Fruit fly (Drosophila melanogaster) whole organism, embryonic: Measurements from ENCODE around the gene IscU.

Source experiments
- CG10147 ChIP-seq: fragments of 200-800 bp; sonication (Bioruptor generic); optimal IDR thresholded peaks from 2 replicates; lab custom pipeline; 2019; ENCODE audit warnings: missing biosample characterization, mild to moderate bottlenecking, missing genetic modification characterization, moderate library complexity
- CG10267 ChIP-seq: fragments of 200-800 bp; sonication (Bioruptor generic); optimal IDR thresholded peaks from 2 replicates; lab custom pipeline; 2018; ENCODE audit warnings: missing biosample characterization, mild to moderate bottlenecking, missing genetic modification characterization, moderate library complexity
- CG12236 ChIP-seq: fragments of 200-800 bp; sonication (Bioruptor generic); optimal IDR thresholded peaks from 2 replicates; lab custom pipeline; 2016; ENCODE audit warnings: missing biosample characterization, missing genetic modification characterization
- CG13123 ChIP-seq: fragments of 200-800 bp; sonication (Bioruptor generic); optimal IDR thresholded peaks from 2 replicates; lab custom pipeline; 2016; ENCODE audit warnings: missing biosample characterization, missing genetic modification characterization
- CG13624 ChIP-seq: fragments of 200-800 bp; sonication (Bioruptor generic); optimal IDR thresholded peaks from 2 replicates; lab custom pipeline; 2016; ENCODE audit warnings: missing biosample characterization, missing genetic modification characterization
- CG16813 ChIP-seq: fragments of 200-800 bp; sonication (Bioruptor generic); IDR thresholded peaks from 3 replicates; pipeline ENCODE4 v1.3.6; 2022; ENCODE audit warnings: missing biosample characterization, missing genetic modification characterization; ENCODE audit not compliant: partially characterized antibody
- CG17829 ChIP-seq: fragments of 200-800 bp; optimal IDR thresholded peaks from 2 replicates; lab custom pipeline; 2019; ENCODE audit warnings: missing biosample characterization, mild to moderate bottlenecking, missing genetic modification characterization, moderate library complexity
- CG1792 ChIP-seq: fragments of 200-800 bp; sonication (Bioruptor generic); optimal IDR thresholded peaks from 2 replicates; lab custom pipeline; 2016; ENCODE audit warnings: missing biosample characterization, missing genetic modification characterization
- CG18599 ChIP-seq: fragments of 200-800 bp; sonication (Bioruptor generic); optimal IDR thresholded peaks from 3 replicates; lab custom pipeline; 2017; ENCODE audit warnings: missing biosample characterization, missing genetic modification characterization, mild to moderate bottlenecking, moderate library complexity, missing genetic modification reagents
- CG18619 ChIP-seq: fragments of 200-800 bp; sonication (Bioruptor generic); optimal IDR thresholded peaks from 3 replicates; lab custom pipeline; 2017; ENCODE audit warnings: missing biosample characterization, mild to moderate bottlenecking, missing genetic modification characterization
- CG30020 ChIP-seq: fragments of 200-800 bp; optimal IDR thresholded peaks from 2 replicates; lab custom pipeline; 2019; ENCODE audit warnings: missing biosample characterization, mild to moderate bottlenecking, missing genetic modification characterization, moderate library complexity
- CG30431 ChIP-seq: fragments of 200-800 bp; sonication (Bioruptor generic); optimal IDR thresholded peaks from 2 replicates; lab custom pipeline; 2017; ENCODE audit warnings: missing biosample characterization, missing genetic modification characterization
- CG3407 ChIP-seq: fragments of 200-800 bp; sonication (Bioruptor generic); optimal IDR thresholded peaks from 2 replicates; lab custom pipeline; 2018; ENCODE audit warnings: missing biosample characterization, mild to moderate bottlenecking, missing genetic modification characterization
- CG3838 ChIP-seq: fragments of 200-800 bp; sonication (Bioruptor generic); optimal IDR thresholded peaks from 3 replicates; lab custom pipeline; 2016; ENCODE audit warnings: missing biosample characterization, missing genetic modification characterization
- CG3995 ChIP-seq: fragments of 200-800 bp; sonication (Bioruptor generic); optimal IDR thresholded peaks from 3 replicates; lab custom pipeline; 2016; ENCODE audit warnings: missing biosample characterization, missing genetic modification characterization
- CG5245 ChIP-seq: fragments of 200-800 bp; sonication (Bioruptor generic); optimal IDR thresholded peaks from 3 replicates; lab custom pipeline; 2016; ENCODE audit warnings: missing biosample characterization, missing genetic modification characterization
- CG5953 ChIP-seq: fragments of 200-800 bp; sonication (Bioruptor generic); IDR thresholded peaks from 2 replicates; pipeline ENCODE4 v1.3.6; 2022; ENCODE audit warnings: missing biosample characterization, missing genetic modification characterization
- CG6254 ChIP-seq: fragments of 200-800 bp; sonication (Bioruptor generic); optimal IDR thresholded peaks from 3 replicates; lab custom pipeline; 2017; ENCODE audit warnings: mild to moderate bottlenecking, missing biosample characterization, missing genetic modification reagents, missing genetic modification characterization
- CG8281 ChIP-seq: fragments of 200-800 bp; sonication (Bioruptor generic); optimal IDR thresholded peaks from 2 replicates; lab custom pipeline; 2018; ENCODE audit warnings: missing biosample characterization, mild to moderate bottlenecking, missing genetic modification characterization, moderate library complexity
- CG8359 ChIP-seq: fragments of 200-800 bp; sonication (Bioruptor generic); optimal IDR thresholded peaks from 2 replicates; lab custom pipeline; 2017; ENCODE audit warnings: missing biosample characterization, mild to moderate bottlenecking, missing genetic modification characterization, borderline replicate concordance
- CG8765 ChIP-seq: fragments of 200-800 bp; sonication (Bioruptor generic); IDR thresholded peaks from 2 replicates; pipeline ENCODE4 v1.3.6; 2022; ENCODE audit warnings: missing biosample characterization, missing genetic modification characterization
- CG9817 ChIP-seq: fragments of 200-800 bp; sonication (Bioruptor generic); optimal IDR thresholded peaks from 2 replicates; lab custom pipeline; 2018; ENCODE audit warnings: missing biosample characterization, mild to moderate bottlenecking, missing genetic modification characterization, moderate library complexity
- CkIIα-i1 ChIP-seq: fragments of 200-800 bp; sonication (Bioruptor generic); IDR thresholded peaks from 2 replicates; pipeline ENCODE4 v1.3.6; 2022; ENCODE audit warnings: missing biosample characterization, missing genetic modification characterization
- Dll ChIP-seq: fragments of 200-800 bp; sonication (Bioruptor generic); IDR thresholded peaks from 4 replicates; pipeline ENCODE4 v1.3.6; 2022; ENCODE audit warnings: missing biosample characterization, missing genetic modification characterization; ENCODE audit not compliant: partially characterized antibody
- E2f2 ChIP-seq: fragments of 200-800 bp; sonication (Bioruptor generic); IDR thresholded peaks from 2 replicates; pipeline ENCODE4 v1.3.6; 2022; ENCODE audit warnings: missing biosample characterization, missing genetic modification characterization
- Fer1 ChIP-seq: fragments of 200-800 bp; sonication (Bioruptor generic); optimal IDR thresholded peaks from 2 replicates; lab custom pipeline; 2017; ENCODE audit warnings: missing biosample characterization, mild to moderate bottlenecking, missing genetic modification characterization
- GATAe ChIP-seq: fragments of 200-800 bp; sonication (Bioruptor generic); conservative IDR thresholded peaks from 2 replicates; pipeline ENCODE4 v1.3.6; 2022; ENCODE audit warnings: missing biosample characterization, missing genetic modification characterization
- HmgD ChIP-seq: fragments of 200-800 bp; sonication (Bioruptor generic); optimal IDR thresholded peaks from 3 replicates; lab custom pipeline; 2016; ENCODE audit warnings: missing biosample characterization, missing genetic modification characterization
- Lhr ChIP-seq: fragments of 200-800 bp; sonication (Bioruptor generic); optimal IDR thresholded peaks from 3 replicates; lab custom pipeline; 2017; ENCODE audit warnings: mild to moderate bottlenecking, missing biosample characterization, missing genetic modification reagents, missing genetic modification characterization
- MESR4 ChIP-seq: fragments of 200-800 bp; sonication (Bioruptor generic); optimal IDR thresholded peaks from 2 replicates; lab custom pipeline; 2018; ENCODE audit warnings: missing biosample characterization, mild to moderate bottlenecking, missing genetic modification characterization, moderate library complexity
- NC2β ChIP-seq: fragments of 200-800 bp; sonication (Bioruptor generic); optimal IDR thresholded peaks from 2 replicates; lab custom pipeline; 2016; ENCODE audit warnings: missing biosample characterization, missing genetic modification characterization
- Xbp1 ChIP-seq: fragments of 200-800 bp; sonication (Bioruptor generic); optimal IDR thresholded peaks from 3 replicates; lab custom pipeline; 2016; ENCODE audit warnings: missing biosample characterization, mild to moderate bottlenecking, missing genetic modification characterization
- ato ChIP-seq: fragments of 200-800 bp; sonication (Bioruptor generic); IDR thresholded peaks from 2 replicates; pipeline ENCODE4 v1.3.6; 2022; ENCODE audit warnings: missing biosample characterization, missing genetic modification characterization; ENCODE audit not compliant: partially characterized antibody
- fd64A ChIP-seq: fragments of 200-800 bp; sonication (Bioruptor generic); optimal IDR thresholded peaks from 3 replicates; lab custom pipeline; 2018; ENCODE audit warnings: missing biosample characterization, mild to moderate bottlenecking, missing genetic modification characterization
- fu2 ChIP-seq: fragments of 200-800 bp; sonication (Bioruptor generic); optimal IDR thresholded peaks from 2 replicates; lab custom pipeline; 2016; ENCODE audit warnings: missing biosample characterization, missing genetic modification characterization
- gcm ChIP-seq: fragments of 200-800 bp; sonication (Bioruptor generic); optimal IDR thresholded peaks from 2 replicates; lab custom pipeline; 2019; ENCODE audit warnings: missing biosample characterization, mild to moderate bottlenecking, missing genetic modification characterization, moderate library complexity
- grn ChIP-seq: fragments of 200-800 bp; sonication (Bioruptor generic); optimal IDR thresholded peaks from 3 replicates; lab custom pipeline; 2017; ENCODE audit warnings: missing biosample characterization, missing genetic modification characterization
- gt ChIP-seq: fragments of 200-800 bp; sonication (Bioruptor generic); IDR thresholded peaks from 2 replicates; pipeline ENCODE4 v1.3.6; 2022; ENCODE audit warnings: missing biosample characterization, missing genetic modification characterization
- hbn ChIP-seq: fragments of 200-800 bp; sonication (Bioruptor generic); IDR thresholded peaks from 2 replicates; pipeline ENCODE4 v1.3.6; 2022; ENCODE audit warnings: missing biosample characterization, missing genetic modification characterization; ENCODE audit not compliant: partially characterized antibody
- inv ChIP-seq: fragments of 200-800 bp; sonication (Bioruptor generic); IDR thresholded peaks from 2 replicates; pipeline ENCODE4 v1.3.6; 2022; ENCODE audit warnings: missing biosample characterization, missing genetic modification characterization; ENCODE audit not compliant: partially characterized antibody
- odd ChIP-seq: fragments of 200-800 bp; sonication (Bioruptor generic); optimal IDR thresholded peaks from 2 replicates; lab custom pipeline; 2017; ENCODE audit warnings: missing biosample characterization, mild to moderate bottlenecking, missing genetic modification characterization
- pfk ChIP-seq: fragments of 200-800 bp; sonication (Bioruptor generic); optimal IDR thresholded peaks from 2 replicates; lab custom pipeline; 2018; ENCODE audit warnings: missing biosample characterization, mild to moderate bottlenecking, missing genetic modification characterization, moderate library complexity
- pita ChIP-seq: fragments of 200-800 bp; sonication (Bioruptor generic); optimal IDR thresholded peaks from 2 replicates; lab custom pipeline; 2017; ENCODE audit warnings: missing biosample characterization, mild to moderate bottlenecking, missing genetic modification characterization
- row ChIP-seq: fragments of 200-800 bp; sonication (Bioruptor generic); IDR thresholded peaks from 3 replicates; pipeline ENCODE4 v1.3.6; 2022; ENCODE audit warnings: missing biosample characterization, missing genetic modification characterization
- schlank ChIP-seq: fragments of 200-800 bp; sonication (Bioruptor generic); optimal IDR thresholded peaks from 2 replicates; lab custom pipeline; 2018; ENCODE audit warnings: missing biosample characterization, mild to moderate bottlenecking, missing genetic modification characterization
- tll ChIP-seq, 2 experiments: fragments of 200-800 bp in 1 of 2; fragments of >200 bp in 1 of 2; sonication (Bioruptor generic) in 1 of 2; optimal IDR thresholded peaks; 2 replicates each; lab custom pipeline; 2017 to 2019; ENCODE audit warnings: missing biosample characterization in 2 of 2, missing genetic modification characterization in 2 of 2, mild to moderate bottlenecking in 1 of 2, moderate library complexity in 1 of 2
- tup ChIP-seq: fragments of 200-800 bp; sonication (Bioruptor generic); optimal IDR thresholded peaks from 2 replicates; lab custom pipeline; 2016; ENCODE audit warnings: missing biosample characterization, mild to moderate bottlenecking, missing genetic modification characterization, moderate library complexity
- vfl ChIP-seq: fragments of 200-800 bp; sonication (Bioruptor generic); optimal IDR thresholded peaks from 2 replicates; lab custom pipeline; 2016; ENCODE audit warnings: missing biosample characterization, missing genetic modification characterization

IscU gene

DNA sequence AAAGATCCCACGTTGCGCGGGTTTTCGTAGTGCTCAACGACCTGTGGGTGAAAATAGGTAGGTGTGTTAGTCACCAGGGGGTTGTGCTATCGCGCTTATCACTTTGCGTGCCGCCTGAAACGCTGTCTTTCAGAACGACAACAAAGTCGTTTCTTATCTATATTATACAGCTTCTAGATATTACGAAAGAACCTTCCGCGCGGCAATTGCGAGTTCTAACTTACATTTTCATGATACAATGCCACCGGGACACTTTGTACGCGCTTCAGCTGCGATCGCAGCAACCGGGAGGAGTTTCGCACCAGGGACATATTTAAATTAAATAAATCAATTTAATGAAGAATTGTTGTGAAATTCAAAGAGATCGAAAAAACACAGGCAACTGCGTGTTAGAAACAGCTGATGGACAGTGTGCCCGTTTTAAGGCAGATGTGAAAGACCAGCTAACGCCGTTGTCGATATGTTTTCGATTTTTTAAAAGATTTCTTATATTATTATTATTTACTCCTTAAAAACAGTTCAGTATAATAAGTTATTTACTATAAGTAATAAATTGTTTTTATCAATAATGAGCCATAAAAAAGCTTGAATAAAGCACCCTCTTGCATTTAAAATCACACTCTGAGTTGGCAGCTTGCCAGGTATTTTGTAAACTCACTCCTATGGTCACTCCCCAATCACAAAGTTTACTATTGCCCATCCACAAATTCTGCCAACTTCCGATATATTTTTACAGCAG is at the start of gene IscU, which contains the start of gene CG8379 (continued):
- TF ChIP-seq hbn (peak; percentile 69; the same call in 1 of the 2 replicates), vfl (no peak), E2f2 (GFP tag; lab: Robert Waterston, UW) (peak; percentile 32; the same call in 1 of the 2 replicates), CG3838 (GFP tag; lab: Kevin White, UChicago) (no peak), CG10267 (peak; percentile 52), schlank (tag; lab: Kevin White, UChicago) (no peak), CG16813 (GFP tag; lab: Robert Waterston, UW) (peak; percentile 63; the same call in 2 of the 3 replicates), tup (no peak), CG1792 (GFP tag; lab: Kevin White, UChicago) (no peak), ato (GFP tag; lab: Robert Waterston, UW) (peak; percentile 15; the same call in 1 of the 2 replicates), CG8281 (tag; lab: Kevin White, UChicago) (no peak), tll (GFP tag; optimal IDR thresholded peaks at IDR 0.05; lab: Kevin White, UChicago) (no peak), pita (no peak), grn (GFP tag; lab: Kevin White, UChicago) (no peak), Xbp1 (GFP tag; lab: Kevin White, UChicago) (no peak), CG3407 (GFP tag; lab: Kevin White, UChicago) (peak; percentile 3), CG3995 (GFP tag; lab: Kevin White, UChicago) (peak; percentile 30), HmgD (GFP tag; lab: Kevin White, UChicago) (no peak), CkIIα-i1 (GFP tag; lab: Robert Waterston, UW) (no peak), NC2β (GFP tag; lab: Kevin White, UChicago) (no peak), MESR4 (peak; percentile 71), CG9817 (tag; lab: Kevin White, UChicago) (no peak), CG18619 (GFP tag; lab: Kevin White, UChicago) (no peak), fd64A (GFP tag; lab: Kevin White, UChicago) (no peak), CG18599 (no peak), CG17829 (tag; lab: Kevin White, UChicago) (peak; percentile 53), gcm (GFP tag; lab: Kevin White, UChicago) (no peak), CG6254 (GFP tag; lab: Kevin White, UChicago) (peak; percentile 12), CG13624 (GFP tag; lab: Kevin White, UChicago) (no peak), gt (GFP tag; lab: Robert Waterston, UW) (no peak), odd (GFP tag; lab: Kevin White, UChicago) (no peak), CG8765 (GFP tag; lab: Robert Waterston, UW) (no peak), pfk (GFP tag; lab: Kevin White, UChicago) (no peak), CG30431 (GFP tag; lab: Kevin White, UChicago) (no peak), GATAe (0 out of 2 replicates have a peak, but pooled peaks have one; percentile 10), Dll (peak; percentile 81), row (GFP tag; lab: Robert Waterston, UW) (peak; percentile 75), fu2 (GFP tag; lab: Kevin White, UChicago) (no peak), CG12236 (GFP tag; lab: Kevin White, UChicago) (no peak), CG30020 (tag; lab: Kevin White, UChicago) (peak; percentile 61), CG5953 (GFP tag; lab: Robert Waterston, UW) (no peak), CG5245 (GFP tag; lab: Kevin White, UChicago) (no peak), CG10147 (no peak), Lhr (peak; percentile 58), CG13123 (no peak), Fer1 (peak; percentile 15), inv (GFP tag; lab: Robert Waterston, UW) (peak; percentile 54), CG8359 (GFP tag; lab: Kevin White, UChicago) (no peak)
